Fruit fly (Drosophila melanogaster): ENCODE measurements around the gene CG16825.
A peak's percentile ranks its signal among the peaks of the same experiment; 100 is the strongest.

The CG16825 gene

DNA sequence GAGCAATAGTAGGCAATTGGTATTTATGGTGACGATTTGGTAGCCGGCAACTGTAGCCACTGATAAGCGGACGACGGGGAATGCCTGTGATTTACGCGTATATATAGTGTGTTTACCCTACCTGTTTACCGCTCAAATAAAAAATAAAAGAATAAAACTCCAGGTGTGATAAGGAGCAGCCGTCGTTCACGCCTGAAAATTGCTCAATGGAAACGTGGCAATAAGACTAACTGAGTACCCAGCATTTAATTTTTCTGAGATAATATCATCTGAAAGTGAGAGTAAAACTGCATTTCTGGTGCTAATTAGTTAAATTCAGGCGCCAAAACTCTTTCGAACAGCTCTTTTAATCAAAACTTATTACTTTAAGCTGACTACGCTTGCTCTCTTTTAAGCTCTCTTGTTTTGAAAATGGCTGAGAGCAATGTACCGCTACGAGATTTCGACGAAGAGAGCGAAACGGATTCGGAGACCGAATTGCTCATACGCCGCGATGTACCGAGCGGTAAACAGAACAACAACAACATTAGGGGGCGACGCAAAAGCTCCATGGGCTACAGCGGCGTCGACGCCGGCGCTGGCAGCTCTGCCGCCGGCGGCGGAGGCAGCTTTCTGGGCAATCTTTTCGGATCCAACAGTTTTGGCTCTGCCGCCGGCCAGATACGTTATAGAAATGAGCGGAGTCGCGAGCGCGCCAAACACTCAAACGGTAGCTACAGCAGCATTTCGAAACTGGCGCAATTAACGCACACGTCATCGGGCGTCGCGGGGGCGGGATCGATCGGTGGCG, 14.1 kb upstream of the CG16825 start (continued):
- TF ChIP-seq CG8281 (tag; optimal IDR thresholded peaks at IDR 0.05) = peak; percentile 69
- peak; percentile 72 for TF ChIP-seq CG10147 (GFP tag; optimal IDR thresholded peaks at IDR 0.05)
- peak; percentile 15 for TF ChIP-seq CG10462 (GFP tag; optimal IDR thresholded peaks at IDR 0.05)
- TF ChIP-seq pros (GFP tag; optimal IDR thresholded peaks at IDR 0.05) = no peak
- peak; percentile 84 for TF ChIP-seq B-H2 (GFP tag; optimal IDR thresholded peaks at IDR 0.05)
- no peak for TF ChIP-seq HmgD (GFP tag; optimal IDR thresholded peaks at IDR 0.05)
- TF ChIP-seq D (optimal IDR thresholded peaks at IDR 0.05) = no peak
- peak; percentile 51 for TF ChIP-seq D (GFP tag; optimal IDR thresholded peaks at IDR 0.05)
- TF ChIP-seq CG11085 (GFP tag; IDR thresholded peaks at IDR 0.05) = peak; percentile 28; the same call in 1 of the 2 replicates
- peak; percentile 94 for TF ChIP-seq PHDP (tag; optimal IDR thresholded peaks at IDR 0.05)
- TF ChIP-seq CG16815 (GFP tag; optimal IDR thresholded peaks at IDR 0.05) = no peak
- TF ChIP-seq ems (GFP tag; optimal IDR thresholded peaks at IDR 0.05) = peak; percentile 29
- TF ChIP-seq wdn (GFP tag; IDR thresholded peaks at IDR 0.05) = peak; percentile 72
- TF ChIP-seq chn (GFP tag; optimal IDR thresholded peaks at IDR 0.05) = no peak
- no peak for TF ChIP-seq Spps (tag; optimal IDR thresholded peaks at IDR 0.05)
- TF ChIP-seq D19B (GFP tag; optimal IDR thresholded peaks at IDR 0.05) = peak; percentile 85
- TF ChIP-seq CG34376 (GFP tag; optimal IDR thresholded peaks at IDR 0.05) = peak; percentile 87
- no peak for TF ChIP-seq pzg (GFP tag; optimal IDR thresholded peaks at IDR 0.05)
- TF ChIP-seq bowl (GFP tag; IDR thresholded peaks at IDR 0.05) = peak; percentile 63; the same call in 1 of the 2 replicates

DNA sequence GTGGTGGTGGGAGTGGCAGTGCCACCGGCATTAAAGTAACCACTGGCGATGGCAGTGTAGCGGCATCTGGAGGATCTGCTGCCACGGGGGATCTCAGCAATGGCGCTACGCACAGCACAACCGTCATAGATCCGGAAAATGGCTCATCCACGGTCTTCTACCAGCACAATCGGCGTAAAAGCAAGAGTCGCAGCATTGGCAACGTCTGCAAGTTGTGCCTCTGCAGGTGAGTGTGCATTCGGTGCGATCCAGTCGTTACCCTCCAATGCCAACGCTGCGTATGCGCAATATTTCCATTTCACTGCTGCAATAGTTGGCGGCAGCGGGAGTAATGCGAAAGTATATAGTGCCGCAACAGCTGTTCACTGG, 13.5 kb upstream of the CG16825 start:
- TF ChIP-seq Med (GFP tag) (peak; percentile 25), org-1 (GFP tag; optimal IDR thresholded peaks at IDR 0.05) (peak; percentile 41), pzg (GFP tag; optimal IDR thresholded peaks at IDR 0.05) (no peak), CG12659 (GFP tag; optimal IDR thresholded peaks at IDR 0.05) (peak; percentile 21), Jarid2 (GFP tag; optimal IDR thresholded peaks at IDR 0.05) (peak; percentile 51), Nf-YA (GFP tag; IDR thresholded peaks at IDR 0.05) (0 out of 2 replicates have a peak, but pooled peaks have one; percentile 5), dmrt99B (tag; optimal IDR thresholded peaks at IDR 0.05) (peak; percentile 37), nmo (GFP tag; optimal IDR thresholded peaks at IDR 0.05) (no peak), E2f2 (GFP tag; IDR thresholded peaks at IDR 0.05) (0 out of 2 replicates have a peak, but pooled peaks have one; percentile 2), HHEX (GFP tag; optimal IDR thresholded peaks at IDR 0.05) (peak; percentile 7), dysf (GFP tag; IDR thresholded peaks at IDR 0.05) (no peak), CG43689 (GFP tag; IDR thresholded peaks at IDR 0.05) (0 out of 2 replicates have a peak, but pooled peaks have one; percentile 15), CG3726 (GFP tag; IDR thresholded peaks at IDR 0.05) (0 out of 3 replicates have a peak, but pooled peaks have one; percentile 21), gsb (GFP tag; IDR thresholded peaks at IDR 0.05) (no peak), CrebB (tag; optimal IDR thresholded peaks at IDR 0.05) (no peak), Atf6 (GFP tag; IDR thresholded peaks at IDR 0.05) (peak; percentile 6; the same call in 1 of the 2 replicates), ci (GFP tag; IDR thresholded peaks at IDR 0.05) (0 out of 3 replicates have a peak, but pooled peaks have one; percentile 1), klu (GFP tag; IDR thresholded peaks at IDR 0.05) (0 out of 2 replicates have a peak, but pooled peaks have one; percentile 13), prd (optimal IDR thresholded peaks at IDR 0.05) (no peak), prd (GFP tag; IDR thresholded peaks at IDR 0.05) (0 out of 3 replicates have a peak, but pooled peaks have one; percentile 33), Ravus (GFP tag; IDR thresholded peaks at IDR 0.05) (no peak), CG34422 (GFP tag; IDR thresholded peaks at IDR 0.05) (0 out of 3 replicates have a peak, but pooled peaks have one; percentile 31), CG11398 (GFP tag; optimal IDR thresholded peaks at IDR 0.05) (no peak), Optix (GFP tag; IDR thresholded peaks at IDR 0.05) (0 out of 3 replicates have a peak, but pooled peaks have one; percentile 7), Drgx (GFP tag; IDR thresholded peaks at IDR 0.05) (peak; percentile 60; the same call in 1 of the 2 replicates), B-H1 (GFP tag; IDR thresholded peaks at IDR 0.05) (0 out of 3 replicates have a peak, but pooled peaks have one; percentile 23), aop (GFP tag; IDR thresholded peaks at IDR 0.05) (no peak), Nf-YC (tag; optimal IDR thresholded peaks at IDR 0.05) (peak; percentile 4), Ets65A (GFP tag) (peak; percentile 58), knrl (GFP tag; IDR thresholded peaks at IDR 0.05; ENCODE audit: partially characterized antibody) (peak; percentile 44; the same call in 1 of the 3 replicates), CG30020 (tag; optimal IDR thresholded peaks at IDR 0.05) (no peak)
